Worm (Caenorhabditis elegans) whole organism, L2 larva: ENCODE measurements around the gene ztf-8.

ENCODE experiments used
- C34F6.9 ChIP-seq: fragments of 150-350 bp; optimal IDR thresholded peaks from 2 replicates; lab custom pipeline; 2014; ENCODE audit warnings: missing biosample characterization, missing genetic modification characterization
- F13H6.1 ChIP-seq: sonication (generic microtip); optimal IDR thresholded peaks from 2 replicates; lab custom pipeline; 2016; ENCODE audit warnings: missing genetic modification characterization, missing compliant biosample characterization
- R02D3.7 ChIP-seq: fragments of 150-350 bp; optimal IDR thresholded peaks from 2 replicates; lab custom pipeline; 2014; ENCODE audit warnings: missing biosample characterization, missing genetic modification characterization
- Y55F3AM.14 ChIP-seq: fragments of 200-800 bp; sonication (Bioruptor generic); optimal IDR thresholded peaks from 2 replicates; lab custom pipeline; 2018; ENCODE audit warnings: mild to moderate bottlenecking, missing genetic modification characterization, missing compliant biosample characterization
- aly-2 ChIP-seq: fragments of 150-350 bp; optimal IDR thresholded peaks from 2 replicates; lab custom pipeline; 2014; ENCODE audit warnings: missing biosample characterization, missing genetic modification characterization
- ama-1 ChIP-seq: fragments of 150-350 bp; optimal IDR thresholded peaks from 2 replicates; lab custom pipeline; 2018; ENCODE audit warnings: inconsistent platforms
- blmp-1 ChIP-seq: sonication (generic microtip); optimal IDR thresholded peaks from 2 replicates; lab custom pipeline; 2017; ENCODE audit warnings: missing genetic modification characterization, mild to moderate bottlenecking, missing compliant biosample characterization, antibody characterized with exemption, moderate library complexity; ENCODE audit not compliant: insufficient read depth
- ceh-16 ChIP-seq: fragments of 150-350 bp; optimal IDR thresholded peaks from 2 replicates; lab custom pipeline; 2014; ENCODE audit warnings: missing biosample characterization, missing genetic modification characterization
- ceh-82 ChIP-seq: fragments of 150-350 bp; optimal IDR thresholded peaks from 2 replicates; lab custom pipeline; 2014; ENCODE audit warnings: missing biosample characterization, missing genetic modification characterization
- crh-2 ChIP-seq: sonication (generic microtip); optimal IDR thresholded peaks from 2 replicates; lab custom pipeline; 2017; ENCODE audit warnings: missing biosample characterization, missing genetic modification characterization
- egl-27 ChIP-seq: sonication (generic microtip); optimal IDR thresholded peaks from 3 replicates; lab custom pipeline; 2017; ENCODE audit warnings: missing biosample characterization, missing genetic modification reagents, missing genetic modification characterization
- elt-1 ChIP-seq: fragments of 150-350 bp; optimal IDR thresholded peaks from 2 replicates; lab custom pipeline; 2014; ENCODE audit warnings: missing biosample characterization, missing genetic modification characterization
- elt-3 ChIP-seq: sonication (generic microtip); optimal IDR thresholded peaks from 2 replicates; lab custom pipeline; 2017; ENCODE audit warnings: missing biosample characterization, missing genetic modification characterization
- fos-1 ChIP-seq: fragments of 150-350 bp; optimal IDR thresholded peaks from 2 replicates; lab custom pipeline; 2014; ENCODE audit warnings: missing biosample characterization, missing genetic modification characterization
- gmeb-1 ChIP-seq: fragments of 150-350 bp; optimal IDR thresholded peaks from 2 replicates; lab custom pipeline; 2014; ENCODE audit warnings: missing biosample characterization, missing genetic modification characterization
- lin-11 ChIP-seq: fragments of 150-350 bp; sonication (generic microtip); optimal IDR thresholded peaks from 2 replicates; lab custom pipeline; 2014; ENCODE audit warnings: missing biosample characterization, missing genetic modification characterization, inconsistent platforms, mixed read lengths
- lin-13 ChIP-seq: fragments of 150-350 bp; optimal IDR thresholded peaks from 2 replicates; lab custom pipeline; 2014; ENCODE audit warnings: missing biosample characterization, missing genetic modification reagents, missing genetic modification characterization
- lin-39 ChIP-seq: fragments of 150-350 bp; optimal IDR thresholded peaks from 2 replicates; lab custom pipeline; 2014; ENCODE audit warnings: missing biosample characterization, missing genetic modification reagents, missing genetic modification characterization
- lsy-2 ChIP-seq, 2 experiments: fragments of 150-350 bp in 1 of 2; sonication (generic microtip) in 1 of 2; optimal IDR thresholded peaks; 2 replicates each; lab custom pipeline; 2014 to 2017; ENCODE audit warnings: missing biosample characterization in 2 of 2, missing genetic modification characterization in 2 of 2
- mab-5 ChIP-seq: fragments of 150-350 bp; optimal IDR thresholded peaks from 2 replicates; lab custom pipeline; 2014; ENCODE audit warnings: missing biosample characterization, missing genetic modification characterization
- mbf-1 ChIP-seq: sonication (generic microtip); optimal IDR thresholded peaks from 2 replicates; lab custom pipeline; 2017; ENCODE audit warnings: missing biosample characterization, missing genetic modification characterization
- mdl-1 ChIP-seq, 2 experiments: fragments of 150-350 bp in 1 of 2; sonication (generic microtip) in 1 of 2; optimal IDR thresholded peaks; 2 replicates each; lab custom pipeline; 2017; ENCODE audit warnings: missing biosample characterization in 2 of 2, missing genetic modification characterization in 2 of 2
- nhr-10 ChIP-seq: sonication (generic microtip); optimal IDR thresholded peaks from 2 replicates; lab custom pipeline; 2017; ENCODE audit warnings: missing biosample characterization, missing genetic modification characterization
- nhr-11 ChIP-seq: fragments of 150-350 bp; optimal IDR thresholded peaks from 2 replicates; lab custom pipeline; 2014; ENCODE audit warnings: missing biosample characterization, missing genetic modification characterization
- nhr-129 ChIP-seq: fragments of 150-350 bp; optimal IDR thresholded peaks from 2 replicates; lab custom pipeline; 2014; ENCODE audit warnings: missing biosample characterization, missing genetic modification characterization
- nhr-21 ChIP-seq: fragments of 150-350 bp; optimal IDR thresholded peaks from 2 replicates; lab custom pipeline; 2014; ENCODE audit warnings: missing biosample characterization, missing genetic modification characterization
- nhr-23 ChIP-seq: fragments of 150-350 bp; optimal IDR thresholded peaks from 2 replicates; lab custom pipeline; 2014; ENCODE audit warnings: missing biosample characterization, missing genetic modification reagents, missing genetic modification characterization
- nhr-237 ChIP-seq: fragments of 150-350 bp; optimal IDR thresholded peaks from 2 replicates; lab custom pipeline; 2014; ENCODE audit warnings: missing biosample characterization, missing genetic modification characterization
- nhr-25 ChIP-seq: fragments of 150-350 bp; sonication (generic microtip); optimal IDR thresholded peaks from 3 replicates; lab custom pipeline; 2014; ENCODE audit warnings: missing biosample characterization, missing genetic modification characterization
- nhr-6 ChIP-seq: fragments of 150-350 bp; optimal IDR thresholded peaks from 2 replicates; lab custom pipeline; 2014; ENCODE audit warnings: missing biosample characterization, missing genetic modification characterization
- nhr-77 ChIP-seq: fragments of 150-350 bp; optimal IDR thresholded peaks from 2 replicates; lab custom pipeline; 2014; ENCODE audit warnings: missing biosample characterization, missing genetic modification characterization
- sem-4 ChIP-seq: fragments of 150-350 bp; optimal IDR thresholded peaks from 2 replicates; lab custom pipeline; 2014; ENCODE audit warnings: missing biosample characterization, missing genetic modification reagents, missing genetic modification characterization
- skn-1 ChIP-seq: sonication (generic microtip); optimal IDR thresholded peaks from 2 replicates; lab custom pipeline; 2017; ENCODE audit warnings: missing biosample characterization, missing genetic modification characterization
- sma-3 ChIP-seq: sonication (generic microtip); optimal IDR thresholded peaks from 2 replicates; lab custom pipeline; 2016; ENCODE audit warnings: missing genetic modification reagents, missing genetic modification characterization, missing compliant biosample characterization
- sma-9 ChIP-seq, 2 experiments: fragments of 150-350 bp in 1 of 2; sonication (generic microtip) in 1 of 2; optimal IDR thresholded peaks; 2 replicates each; lab custom pipeline; 2014 to 2016; ENCODE audit warnings: missing genetic modification characterization in 2 of 2, mild to moderate bottlenecking in 1 of 2, missing biosample characterization in 1 of 2, missing compliant biosample characterization in 1 of 2, missing genetic modification reagents in 1 of 2, moderate library complexity in 1 of 2
- snpc-4 ChIP-seq: fragments of 150-350 bp; optimal IDR thresholded peaks from 2 replicates; lab custom pipeline; 2014; ENCODE audit warnings: missing biosample characterization, missing genetic modification characterization
- unc-39 ChIP-seq: fragments of 150-350 bp; optimal IDR thresholded peaks from 2 replicates; lab custom pipeline; 2014; ENCODE audit warnings: missing biosample characterization, missing genetic modification characterization
- unc-55 ChIP-seq: fragments of 150-350 bp; sonication (generic microtip); optimal IDR thresholded peaks from 3 replicates; lab custom pipeline; 2014; ENCODE audit warnings: missing biosample characterization, missing genetic modification reagents, missing genetic modification characterization
- unc-62 ChIP-seq: fragments of 150-350 bp; optimal IDR thresholded peaks from 2 replicates; lab custom pipeline; 2014; ENCODE audit warnings: missing biosample characterization, missing genetic modification reagents, missing genetic modification characterization
- zag-1 ChIP-seq: fragments of 150-350 bp; optimal IDR thresholded peaks from 2 replicates; lab custom pipeline; 2014; ENCODE audit warnings: missing biosample characterization, missing genetic modification characterization
- ztf-1 ChIP-seq: fragments of 200-800 bp; sonication (Bioruptor generic); conservative IDR thresholded peaks from 2 replicates; pipeline ENCODE4 v1.3.6; 2022; ENCODE audit warnings: missing genetic modification characterization, missing compliant biosample characterization
- ztf-4 ChIP-seq: fragments of 150-350 bp; optimal IDR thresholded peaks from 2 replicates; lab custom pipeline; 2014; ENCODE audit warnings: missing biosample characterization, missing genetic modification characterization

Gene ztf-8

DNA sequence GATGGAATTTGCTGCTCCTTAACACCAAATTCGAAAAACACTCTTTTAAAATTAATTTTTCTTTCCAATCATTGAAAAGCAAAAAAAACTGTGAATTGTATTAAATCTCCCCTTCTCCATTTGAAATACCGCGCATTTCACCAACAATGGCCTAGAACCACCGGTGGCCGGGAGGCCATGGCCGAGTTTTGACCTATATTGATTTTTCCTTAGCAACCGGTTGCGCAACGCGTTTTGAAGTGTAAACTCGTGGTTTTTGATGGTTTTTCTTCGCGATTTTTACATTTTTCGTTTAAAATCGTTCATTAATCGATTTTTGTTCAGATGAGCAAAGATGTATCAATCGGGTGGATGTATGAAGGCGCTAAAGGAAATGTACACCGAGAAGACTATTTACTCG lies 35.0 kb upstream of the ztf-8 start, which contains the start of gene mog-3:
Gene mog-3, plus strand, starts transcription at position 319 of the 400 bp plus-strand sequence.
- TF ChIP-seq skn-1 (no peak), nhr-10 (tag; lab: Kevin White, UChicago) (no peak), R02D3.7 (no peak), nhr-11 (no peak), ceh-16 (no peak), nhr-129 (tag; lab: Kevin White, UChicago) (peak; percentile 35), egl-27 (tag; lab: Kevin White, UChicago) (no peak), nhr-77 (tag; lab: Kevin White, UChicago) (no peak), sma-3 (GFP tag; lab: Kevin White, UChicago) (peak; percentile 55), crh-2 (tag; lab: Kevin White, UChicago) (peak; percentile 62), nhr-237 (no peak), zag-1 (tag; lab: Kevin White, UChicago) (no peak), lin-11 (tag; lab: Kevin White, UChicago) (peak; percentile 52), unc-55 (GFP tag; lab: Kevin White, UChicago) (peak; percentile 76), lin-13 (peak; percentile 52), Y55F3AM.14 (GFP tag; lab: Kevin White, UChicago) (no peak), ztf-1 (no peak), nhr-23 (tag; lab: Kevin White, UChicago) (no peak), ztf-4 (tag; lab: Kevin White, UChicago) (no peak), gmeb-1 (tag; lab: Kevin White, UChicago) (peak; percentile 93), lin-39 (tag; lab: Kevin White, UChicago) (no peak), C34F6.9 (tag; lab: Kevin White, UChicago) (peak; percentile 75), ama-1 (lab: Kevin White, UChicago) (peak; percentile 54), fos-1 (tag; lab: Kevin White, UChicago) (peak; percentile 9), sma-9 (GFP tag; optimal IDR thresholded peaks at IDR 0.05; lab: Kevin White, UChicago) (peak; percentile 74), sma-9 (tag; optimal IDR thresholded peaks at IDR 0.05; lab: Kevin White, UChicago) (no peak), mdl-1 (tag; optimal IDR thresholded peaks at IDR 0.05; lab: Kevin White, UChicago) (no peak), mab-5 (tag; lab: Kevin White, UChicago) (no peak), sem-4 (tag; lab: Kevin White, UChicago) (no peak), snpc-4 (no peak), F13H6.1 (tag; lab: Kevin White, UChicago) (peak; percentile 66), lsy-2 (tag; optimal IDR thresholded peaks at IDR 0.05; lab: Kevin White, UChicago) (peak; percentile 36 to 77), nhr-21 (tag; lab: Kevin White, UChicago) (peak; percentile 20), unc-39 (tag; lab: Kevin White, UChicago) (no peak), elt-1 (tag; lab: Kevin White, UChicago) (no peak), ceh-82 (no peak), blmp-1 (tag; lab: Kevin White, UChicago) (no peak), mbf-1 (no peak), nhr-25 (peak; percentile 45), elt-3 (tag; lab: Kevin White, UChicago) (no peak)

DNA sequence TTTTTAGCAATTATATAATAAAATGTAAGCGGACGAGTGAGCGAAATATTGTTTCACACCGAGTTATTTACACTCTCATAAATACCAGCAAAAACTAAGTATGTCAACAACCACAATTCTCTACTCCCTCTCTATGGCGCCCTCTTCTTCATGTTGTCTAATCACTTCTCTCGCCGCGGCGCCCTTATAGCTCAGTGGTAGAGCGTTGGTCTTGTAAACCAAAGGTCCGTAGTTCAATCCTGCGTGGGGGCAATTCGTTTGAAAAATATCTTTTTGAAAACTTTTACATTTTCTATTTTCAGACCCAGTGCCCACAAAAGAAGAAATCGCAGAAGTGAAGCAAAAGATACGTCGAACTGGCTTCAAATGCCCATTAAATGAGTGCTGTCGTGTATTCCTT lies 32.5 kb upstream of the ztf-8 start:
- TF ChIP-seq nhr-129 (tag; lab: Kevin White, UChicago) = peak; percentile 69
- peak; percentile 6 for TF ChIP-seq ztf-4 (tag; lab: Kevin White, UChicago)
- TF ChIP-seq nhr-23 (tag; lab: Kevin White, UChicago) = no peak
- peak; percentile 42 for TF ChIP-seq crh-2 (tag; lab: Kevin White, UChicago)
- peak; percentile 52 for TF ChIP-seq gmeb-1 (tag; lab: Kevin White, UChicago)
- TF ChIP-seq nhr-11 = no peak
- no peak for TF ChIP-seq elt-3 (tag; lab: Kevin White, UChicago)
- TF ChIP-seq ama-1 (lab: Kevin White, UChicago) = no peak
- peak; percentile 44 to 58 for TF ChIP-seq lsy-2 (tag; optimal IDR thresholded peaks at IDR 0.05; lab: Kevin White, UChicago)
- no peak for TF ChIP-seq nhr-10 (tag; lab: Kevin White, UChicago)
- TF ChIP-seq elt-1 (tag; lab: Kevin White, UChicago) = no peak
- TF ChIP-seq fos-1 (tag; lab: Kevin White, UChicago) = peak; percentile 49
- TF ChIP-seq aly-2 (tag; lab: Kevin White, UChicago) = no peak
- no peak for TF ChIP-seq ceh-16
- no peak for TF ChIP-seq nhr-25
- TF ChIP-seq R02D3.7 = no peak
- TF ChIP-seq Y55F3AM.14 (GFP tag; lab: Kevin White, UChicago) = peak; percentile 63
- TF ChIP-seq mdl-1 (tag; optimal IDR thresholded peaks at IDR 0.05; lab: Kevin White, UChicago) = no peak
- TF ChIP-seq sem-4 (tag; lab: Kevin White, UChicago) = no peak
- TF ChIP-seq C34F6.9 (tag; lab: Kevin White, UChicago) = peak; percentile 33
- peak; percentile 29 for TF ChIP-seq egl-27 (tag; lab: Kevin White, UChicago)
- peak; percentile 40 for TF ChIP-seq sma-3 (GFP tag; lab: Kevin White, UChicago)
- peak; percentile 38 for TF ChIP-seq unc-55 (GFP tag; lab: Kevin White, UChicago)
- TF ChIP-seq sma-9 (GFP tag; optimal IDR thresholded peaks at IDR 0.05; lab: Kevin White, UChicago) = peak; percentile 70
- no peak for TF ChIP-seq sma-9 (tag; optimal IDR thresholded peaks at IDR 0.05; lab: Kevin White, UChicago)
- TF ChIP-seq lin-13 = peak; percentile 46
- TF ChIP-seq nhr-21 (tag; lab: Kevin White, UChicago) = peak; percentile 7
- TF ChIP-seq unc-62 (GFP tag; lab: Kevin White, UChicago) = no peak
- TF ChIP-seq nhr-6 (tag; lab: Kevin White, UChicago) = no peak
